Fruit fly (Drosophila melanogaster) Kc167 (cell line): Measurements from ENCODE around the gene ebi.

ENCODE experiments used
- Myc ChIP-seq: fragments of >200 bp; optimal IDR thresholded peaks from 2 replicates; lab custom pipeline; 2017; ENCODE audit warnings: missing external identifiers
- Sin3A ChIP-seq: fragments of >200 bp; optimal IDR thresholded peaks from 2 replicates; lab custom pipeline; 2018; ENCODE audit warnings: missing external identifiers
- h ChIP-seq: fragments of >200 bp; optimal IDR thresholded peaks from 3 replicates; lab custom pipeline; 2018; ENCODE audit warnings: missing external identifiers
- insv ChIP-seq: fragments of >200 bp; optimal IDR thresholded peaks from 3 replicates; lab custom pipeline; 2018; ENCODE audit warnings: missing external identifiers
- psq ChIP-seq: fragments of >200 bp; optimal IDR thresholded peaks from 2 replicates; lab custom pipeline; 2017; ENCODE audit warnings: missing external identifiers

DNA sequence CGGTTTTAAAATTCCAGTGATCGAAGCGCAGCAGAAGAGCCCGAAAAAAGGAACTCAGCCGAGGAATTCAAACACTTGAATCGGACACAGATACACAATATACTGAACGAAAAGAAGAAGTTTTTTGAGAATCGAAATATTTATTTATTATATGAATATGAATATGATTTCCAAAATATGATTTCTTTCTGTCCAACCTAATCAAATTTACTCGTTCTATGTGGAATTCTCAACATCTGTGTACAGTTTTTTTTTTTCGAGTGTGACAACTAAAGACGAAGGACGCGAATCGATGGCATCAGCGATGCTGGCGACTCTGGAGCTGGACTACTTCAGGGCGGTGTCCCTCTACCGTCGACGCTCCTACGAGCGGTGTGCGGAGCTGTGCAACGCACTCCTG is 8.3 kb downstream of the ebi start:
- TF ChIP-seq psq (lab: Kevin White, UChicago) (no peak), h (lab: Kevin White, UChicago) (no peak), Sin3A (lab: Kevin White, UChicago) (no peak), insv (lab: Kevin White, UChicago) (no peak), Myc (no peak)
